Fruit fly (Drosophila melanogaster) S2 (cell line): ENCODE measurements around the gene CG16985.

Experiments
- CG8478 ChIP-seq: fragments of >200 bp; optimal IDR thresholded peaks from 2 replicates; lab custom pipeline; 2018
- CTCF ChIP-seq, 2 experiments: fragments of >200 bp; optimal IDR thresholded peaks; 2 replicates each; lab custom pipeline; 2018

- TF ChIP-seq CTCF (optimal IDR thresholded peaks at IDR 0.05; lab: Kevin White, UChicago) (no peak), CG8478 (lab: Kevin White, UChicago) (no peak)
Observed at dm6 chr3L:2581343-2581825, 17.7 kb upstream of the CG16985 start.
